Worm (Caenorhabditis elegans): Measurements from ENCODE around the gene nspf-1.

Gene nspf-1

ce11 chrII:2735644-2736043 lies 48.2 kb downstream of the nspf-1 start:
- peak; percentile 14 for TF ChIP-seq ztf-18 (tag; optimal IDR thresholded peaks at IDR 0.05)
- TF ChIP-seq nhr-179 (tag; optimal IDR thresholded peaks at IDR 0.05), result no peak
- TF ChIP-seq him-1 (tag; optimal IDR thresholded peaks at IDR 0.05), result peak; percentile 59
- no peak for TF ChIP-seq C17E4.6 (GFP tag; IDR thresholded peaks at IDR 0.05)
- no peak for TF ChIP-seq F22D6.2 (tag; optimal IDR thresholded peaks at IDR 0.05)
- peak; percentile 53; the same call in 1 of the 2 replicates for TF ChIP-seq madf-6 (GFP tag; IDR thresholded peaks at IDR 0.05)
- TF ChIP-seq Y56A3A.18 (GFP tag; IDR thresholded peaks at IDR 0.05), result peak; percentile 39; the same call in 1 of the 2 replicates
- peak; percentile 5 for TF ChIP-seq lsl-1 (GFP tag; optimal IDR thresholded peaks at IDR 0.05)
- TF ChIP-seq mcd-1 (GFP tag; IDR thresholded peaks at IDR 0.05), result peak; percentile 52; the same call in 1 of the 2 replicates
- no peak for TF ChIP-seq ztf-28 (GFP tag; IDR thresholded peaks at IDR 0.05)
- TF ChIP-seq lin-26 (GFP tag; IDR thresholded peaks at IDR 0.05), result peak; percentile 76
- no peak for TF ChIP-seq F57C9.4 (tag; optimal IDR thresholded peaks at IDR 0.05)
- TF ChIP-seq rpc-1 (optimal IDR thresholded peaks at IDR 0.05), result peak; percentile 50
- TF ChIP-seq rpc-1 (tag; optimal IDR thresholded peaks at IDR 0.05), result peak; percentile 75
- TF ChIP-seq pbrm-1 (GFP tag; IDR thresholded peaks at IDR 0.05), result peak; percentile 35; the same call in 1 of the 2 replicates
- TF ChIP-seq lir-1 (GFP tag; conservative IDR thresholded peaks at IDR 0.05), result no peak
- TF ChIP-seq egrh-3 (GFP tag; IDR thresholded peaks at IDR 0.05), result peak; percentile 72
- no peak for TF ChIP-seq Y79H2A.3 (GFP tag; conservative IDR thresholded peaks at IDR 0.05)
- TF ChIP-seq B0336.3 (GFP tag; IDR thresholded peaks at IDR 0.05), result no peak
- TF ChIP-seq madf-8 (GFP tag; conservative IDR thresholded peaks at IDR 0.05), result no peak
- TF ChIP-seq hmg-20 (GFP tag; IDR thresholded peaks at IDR 0.05), result peak; percentile 46; the same call in 1 of the 2 replicates
- TF ChIP-seq F37B4.10 (GFP tag; IDR thresholded peaks at IDR 0.05), result no peak
- TF ChIP-seq cebp-2 (GFP tag; IDR thresholded peaks at IDR 0.05), result peak; percentile 61; the same call in 1 of the 2 replicates
- TF ChIP-seq die-1 (tag; optimal IDR thresholded peaks at IDR 0.05), result peak; percentile 48
- TF ChIP-seq ceh-40 (GFP tag; IDR thresholded peaks at IDR 0.05), result 0 out of 2 replicates have a peak, but pooled peaks have one; percentile 42
- peak; percentile 68 for TF ChIP-seq D2030.7 (GFP tag; IDR thresholded peaks at IDR 0.05)
- peak; percentile 55 for TF ChIP-seq hmg-1.2 (GFP tag; IDR thresholded peaks at IDR 0.05)
- TF ChIP-seq tbp1 (GFP tag; optimal IDR thresholded peaks at IDR 0.05), result peak; percentile 86
- TF ChIP-seq lin-40 (tag; optimal IDR thresholded peaks at IDR 0.05), result no peak
- TF ChIP-seq lin-54 (GFP tag; optimal IDR thresholded peaks at IDR 0.05), result peak; percentile 13
- no peak for TF ChIP-seq nfya-1 (tag; optimal IDR thresholded peaks at IDR 0.05; ENCODE audit: borderline replicate concordance, insufficient read depth)
- peak; percentile 62; the same call in 1 of the 2 replicates for TF ChIP-seq ztf-25 (GFP tag; IDR thresholded peaks at IDR 0.05)
- peak; percentile 43 for TF ChIP-seq zfh-2 (GFP tag; conservative IDR thresholded peaks at IDR 0.05)
- no peak for TF ChIP-seq snpc-4 (GFP tag; optimal IDR thresholded peaks at IDR 0.05)
- peak in 2 of 4 experiments; percentile 2 to 20 for TF ChIP-seq snpc-4 (tag; optimal IDR thresholded peaks at IDR 0.05)
- TF ChIP-seq nfyb-1 (GFP tag; IDR thresholded peaks at IDR 0.05), result peak; percentile 68; the same call in 1 of the 2 replicates
- no peak for TF ChIP-seq snpc-1.3 (tag; optimal IDR thresholded peaks at IDR 0.05; ENCODE audit: insufficient read depth)
- TF ChIP-seq Y53F4B.3 (GFP tag; IDR thresholded peaks at IDR 0.05), result no peak
- TF ChIP-seq B0261.1 (tag; optimal IDR thresholded peaks at IDR 0.05), result peak; percentile 74
- no peak for TF ChIP-seq madf-10 (tag; optimal IDR thresholded peaks at IDR 0.05)

All from whole organism, young adult.